Worm (Caenorhabditis elegans) whole organism, L1 larva: ENCODE measurements around the gene rig-6.

Experiments used
- C16A3.4 ChIP-seq: fragments of 150-350 bp; optimal IDR thresholded peaks from 2 replicates; lab custom pipeline; 2014; ENCODE audit warnings: missing biosample characterization, missing genetic modification characterization
- F16B12.6 ChIP-seq: fragments of 150-350 bp; optimal IDR thresholded peaks from 2 replicates; lab custom pipeline; 2014; ENCODE audit warnings: missing biosample characterization, missing genetic modification characterization
- aha-1 ChIP-seq: fragments of 150-350 bp; optimal IDR thresholded peaks from 2 replicates; lab custom pipeline; 2014; ENCODE audit warnings: missing biosample characterization, missing genetic modification characterization
- aly-2 ChIP-seq: fragments of 150-350 bp; optimal IDR thresholded peaks from 2 replicates; lab custom pipeline; 2014; ENCODE audit warnings: missing biosample characterization, missing genetic modification characterization
- blmp-1 ChIP-seq: fragments of 150-350 bp; optimal IDR thresholded peaks from 2 replicates; lab custom pipeline; 2014; ENCODE audit warnings: missing biosample characterization, missing genetic modification characterization
- ceh-63 ChIP-seq: fragments of 200-800 bp; sonication (Bioruptor generic); optimal IDR thresholded peaks from 2 replicates; lab custom pipeline; 2018; ENCODE audit warnings: mild to moderate bottlenecking, missing genetic modification characterization, missing compliant biosample characterization
- dpl-1 ChIP-seq, 3 experiments: fragments of 150-350 bp in 2 of 3; sonication (generic microtip) in 1 of 3; optimal IDR thresholded peaks; 2 replicates each; lab custom pipeline; 2014 to 2017; ENCODE audit warnings: missing biosample characterization in 3 of 3, missing genetic modification characterization in 3 of 3, missing genetic modification reagents in 3 of 3
- dsc-1 ChIP-seq: sonication (generic microtip); optimal IDR thresholded peaks from 2 replicates; lab custom pipeline; 2016; ENCODE audit warnings: mild to moderate bottlenecking, missing genetic modification characterization, missing compliant biosample characterization
- efl-3 ChIP-seq: fragments of 200-800 bp; sonication (Bioruptor generic); optimal IDR thresholded peaks from 2 replicates; lab custom pipeline; 2018; ENCODE audit warnings: mild to moderate bottlenecking, missing genetic modification characterization, missing compliant biosample characterization
- elt-2 ChIP-seq: sonication (generic microtip); optimal IDR thresholded peaks from 2 replicates; lab custom pipeline; 2016; ENCODE audit warnings: missing genetic modification characterization, mild to moderate bottlenecking, inconsistent platforms, missing compliant biosample characterization, missing genetic modification reagents
- elt-3 ChIP-seq, 6 experiments: fragments of 150-350 bp in 1 of 6; sonication (generic microtip); optimal IDR thresholded peaks; 2 replicates each; lab custom pipeline; 2017 to 2018; ENCODE audit warnings: missing biosample characterization in 6 of 6, missing genetic modification characterization in 6 of 6, inconsistent platforms in 1 of 6
- ets-5 ChIP-seq: fragments of 200-800 bp; sonication (Bioruptor generic); IDR thresholded peaks from 2 replicates; pipeline ENCODE4 v1.3.6; 2022; ENCODE audit warnings: missing genetic modification characterization, missing compliant biosample characterization
- fkh-10 ChIP-seq: sonication (generic microtip); optimal IDR thresholded peaks from 2 replicates; lab custom pipeline; 2017; ENCODE audit warnings: missing biosample characterization, missing genetic modification reagents, missing genetic modification characterization
- fkh-4 ChIP-seq: sonication (generic microtip); optimal IDR thresholded peaks from 2 replicates; lab custom pipeline; 2016; ENCODE audit warnings: missing compliant biosample characterization, missing genetic modification characterization, borderline replicate concordance
- fkh-8 ChIP-seq: sonication (generic microtip); optimal IDR thresholded peaks from 2 replicates; lab custom pipeline; 2016; ENCODE audit warnings: mild to moderate bottlenecking, missing genetic modification characterization, missing compliant biosample characterization
- hlh-17 ChIP-seq: fragments of 200-800 bp; sonication (Bioruptor generic); optimal IDR thresholded peaks from 2 replicates; lab custom pipeline; 2018; ENCODE audit warnings: missing genetic modification characterization, mild to moderate bottlenecking, missing compliant biosample characterization, moderate library complexity, borderline replicate concordance
- isw-1 ChIP-seq: fragments of 200-800 bp; sonication (Bioruptor generic); IDR thresholded peaks from 2 replicates; pipeline ENCODE4 v1.3.6; 2022; ENCODE audit warnings: missing genetic modification characterization, missing compliant biosample characterization
- lin-13 ChIP-seq: fragments of 150-350 bp; optimal IDR thresholded peaks from 2 replicates; lab custom pipeline; 2014; ENCODE audit warnings: missing biosample characterization, missing genetic modification reagents, missing genetic modification characterization
- lin-14 ChIP-seq: fragments of 200-800 bp; sonication (Bioruptor generic); optimal IDR thresholded peaks from 2 replicates; lab custom pipeline; 2018; ENCODE audit warnings: mild to moderate bottlenecking, missing genetic modification characterization, moderate library complexity, missing compliant biosample characterization
- lin-15B ChIP-seq: fragments of 150-350 bp; sonication (generic microtip); optimal IDR thresholded peaks from 3 replicates; lab custom pipeline; 2014; ENCODE audit warnings: missing biosample characterization, missing genetic modification characterization
- lin-35 ChIP-seq, 2 experiments: fragments of 150-350 bp; optimal IDR thresholded peaks; 2 replicates each; lab custom pipeline; 2014; ENCODE audit warnings: missing biosample characterization in 2 of 2, missing genetic modification characterization in 2 of 2, missing genetic modification reagents in 2 of 2
- lsy-2 ChIP-seq, 2 experiments: fragments of 150-350 bp; optimal IDR thresholded peaks; 2 replicates each; lab custom pipeline; 2014; ENCODE audit warnings: missing biosample characterization in 2 of 2, missing genetic modification characterization in 2 of 2
- mab-9 ChIP-seq: fragments of 200-800 bp; sonication (Bioruptor generic); IDR thresholded peaks from 2 replicates; pipeline ENCODE4 v1.3.6; 2022; ENCODE audit warnings: missing genetic modification reagents, missing genetic modification characterization, missing compliant biosample characterization
- mdl-1 ChIP-seq, 2 experiments: fragments of 150-350 bp; optimal IDR thresholded peaks; 2 replicates each; lab custom pipeline; 2014 to 2017; ENCODE audit warnings: missing biosample characterization in 2 of 2, missing genetic modification characterization in 2 of 2, inconsistent platforms in 1 of 2
- mef-2 ChIP-seq: fragments of 150-350 bp; optimal IDR thresholded peaks from 2 replicates; lab custom pipeline; 2014; ENCODE audit warnings: missing biosample characterization, missing genetic modification characterization
- mep-1 ChIP-seq: fragments of 150-350 bp; optimal IDR thresholded peaks from 2 replicates; lab custom pipeline; 2014; ENCODE audit warnings: missing biosample characterization, missing genetic modification characterization
- nhr-11 ChIP-seq: fragments of 150-350 bp; optimal IDR thresholded peaks from 2 replicates; lab custom pipeline; 2014; ENCODE audit warnings: missing biosample characterization, missing genetic modification characterization
- nhr-19 ChIP-seq: fragments of 200-800 bp; sonication (Bioruptor generic); conservative IDR thresholded peaks from 2 replicates; pipeline ENCODE4 v1.3.6; 2022; ENCODE audit warnings: missing genetic modification characterization, missing compliant biosample characterization
- nhr-20 ChIP-seq: sonication (generic microtip); optimal IDR thresholded peaks from 2 replicates; lab custom pipeline; 2016; ENCODE audit warnings: mild to moderate bottlenecking, missing genetic modification characterization, missing compliant biosample characterization
- nhr-237 ChIP-seq: fragments of 150-350 bp; optimal IDR thresholded peaks from 2 replicates; lab custom pipeline; 2014; ENCODE audit warnings: missing biosample characterization, missing genetic modification characterization
- nhr-47 ChIP-seq: sonication (generic microtip); optimal IDR thresholded peaks from 2 replicates; lab custom pipeline; 2016; ENCODE audit warnings: mild to moderate bottlenecking, missing genetic modification characterization, moderate library complexity, missing compliant biosample characterization
- nhr-71 ChIP-seq: sonication (generic microtip); optimal IDR thresholded peaks from 2 replicates; lab custom pipeline; 2016; ENCODE audit warnings: mild to moderate bottlenecking, missing genetic modification characterization, moderate library complexity, missing compliant biosample characterization
- nhr-85 ChIP-seq: sonication (generic microtip); peaks from one replicate; lab custom pipeline; 2016; ENCODE audit warnings: missing genetic modification characterization, inconsistent platforms, missing compliant biosample characterization
- pag-3 ChIP-seq: sonication (generic microtip); optimal IDR thresholded peaks from 2 replicates; lab custom pipeline; 2017; ENCODE audit warnings: missing genetic modification characterization, mild to moderate bottlenecking, missing compliant biosample characterization, antibody characterized with exemption, borderline replicate concordance; ENCODE audit not compliant: insufficient read depth
- pax-3 ChIP-seq: fragments of 200-800 bp; sonication (Bioruptor generic); optimal IDR thresholded peaks from 2 replicates; lab custom pipeline; 2018; ENCODE audit warnings: mild to moderate bottlenecking, missing genetic modification characterization, moderate library complexity, missing compliant biosample characterization
- skn-1 ChIP-seq: fragments of 150-350 bp; optimal IDR thresholded peaks from 2 replicates; lab custom pipeline; 2014; ENCODE audit warnings: missing biosample characterization, missing genetic modification characterization
- snu-23 ChIP-seq: sonication (generic microtip); optimal IDR thresholded peaks from 2 replicates; lab custom pipeline; 2016; ENCODE audit warnings: missing genetic modification characterization, missing compliant biosample characterization
- sox-4 ChIP-seq: sonication (generic microtip); optimal IDR thresholded peaks from 2 replicates; lab custom pipeline; 2016; ENCODE audit warnings: missing genetic modification characterization, missing compliant biosample characterization
- sup-37 ChIP-seq: fragments of 200-800 bp; sonication (Bioruptor generic); optimal IDR thresholded peaks from 2 replicates; lab custom pipeline; 2018; ENCODE audit warnings: mild to moderate bottlenecking, missing genetic modification characterization, missing compliant biosample characterization
- swsn-7 ChIP-seq: sonication (generic microtip); optimal IDR thresholded peaks from 2 replicates; lab custom pipeline; 2016; ENCODE audit warnings: missing genetic modification characterization, missing compliant biosample characterization
- tlp-1 ChIP-seq: fragments of 150-350 bp; optimal IDR thresholded peaks from 2 replicates; lab custom pipeline; 2014; ENCODE audit warnings: missing biosample characterization, missing genetic modification characterization
- zag-1 ChIP-seq: fragments of 150-350 bp; optimal IDR thresholded peaks from 2 replicates; lab custom pipeline; 2014; ENCODE audit warnings: missing biosample characterization, missing genetic modification characterization
- zip-4 ChIP-seq: fragments of 200-800 bp; sonication (Bioruptor generic); optimal IDR thresholded peaks from 2 replicates; lab custom pipeline; 2018; ENCODE audit warnings: mild to moderate bottlenecking, missing genetic modification characterization, moderate library complexity, missing compliant biosample characterization

The rig-6 gene

ce11 chrII:4856113-4856512, 44.2 kb upstream of the rig-6 start:
- TF ChIP-seq zag-1 (tag; lab: Kevin White, UChicago) (no peak), aly-2 (no peak), efl-3 (GFP tag; lab: Kevin White, UChicago) (no peak), lin-13 (GFP tag; lab: Kevin White, UChicago) (peak; percentile 26), hlh-17 (GFP tag; lab: Kevin White, UChicago) (no peak), nhr-11 (no peak), pag-3 (tag; lab: Kevin White, UChicago) (no peak), mab-9 (GFP tag; lab: Robert Waterston, UW) (no peak), snu-23 (GFP tag; lab: Kevin White, UChicago) (peak; percentile 30), fkh-8 (tag; lab: Kevin White, UChicago) (peak; percentile 45), elt-2 (peak; percentile 11), fkh-4 (tag; lab: Kevin White, UChicago) (no peak), dsc-1 (tag; lab: Kevin White, UChicago) (peak; percentile 70), blmp-1 (tag; lab: Kevin White, UChicago) (peak; percentile 53), zip-4 (peak; percentile 76), ets-5 (GFP tag; lab: Robert Waterston, UW) (no peak), isw-1 (no peak), nhr-47 (tag; lab: Kevin White, UChicago) (peak; percentile 25), nhr-71 (tag; lab: Kevin White, UChicago) (peak; percentile 64), C16A3.4 (tag; lab: Kevin White, UChicago) (no peak), fkh-10 (no peak), nhr-19 (GFP tag; lab: Robert Waterston, UW) (no peak), mdl-1 (tag; optimal IDR thresholded peaks at IDR 0.05; lab: Kevin White, UChicago) (no peak), nhr-20 (tag; lab: Kevin White, UChicago) (peak; percentile 57), sup-37 (GFP tag; lab: Kevin White, UChicago) (no peak), nhr-85 (tag; lab: Kevin White, UChicago) (peak; percentile 88), mef-2 (no peak), sox-4 (tag; lab: Kevin White, UChicago) (peak; percentile 26), skn-1 (tag; lab: Kevin White, UChicago) (peak; percentile 57), swsn-7 (tag; lab: Kevin White, UChicago) (no peak), pax-3 (peak; percentile 38), aha-1 (tag; lab: Kevin White, UChicago) (no peak), F16B12.6 (tag; lab: Kevin White, UChicago) (no peak), lin-14 (GFP tag; lab: Kevin White, UChicago) (peak; percentile 52), lin-15B (tag; lab: Kevin White, UChicago) (no peak), lin-35 (GFP tag; optimal IDR thresholded peaks at IDR 0.05; lab: Kevin White, UChicago) (peak in 1 of 2 experiments; percentile 58), elt-3 (tag; optimal IDR thresholded peaks at IDR 0.05; lab: Kevin White, UChicago) (peak in 1 of 6 experiments; percentile 56), nhr-237 (tag; lab: Kevin White, UChicago) (no peak), ceh-63 (GFP tag; lab: Kevin White, UChicago) (no peak), lsy-2 (tag; optimal IDR thresholded peaks at IDR 0.05; lab: Kevin White, UChicago) (peak in 1 of 2 experiments; percentile 34), dpl-1 (GFP tag; optimal IDR thresholded peaks at IDR 0.05; lab: Kevin White, UChicago) (peak; percentile 1 to 41 (median 7)), tlp-1 (tag; lab: Kevin White, UChicago) (no peak), mep-1 (tag; lab: Kevin White, UChicago) (peak; percentile 41)
